Fruit fly (Drosophila melanogaster): ENCODE measurements around the gene trx.
A peak's percentile ranks its signal among the peaks of the same experiment; 100 is the strongest.

trx gene

DNA sequence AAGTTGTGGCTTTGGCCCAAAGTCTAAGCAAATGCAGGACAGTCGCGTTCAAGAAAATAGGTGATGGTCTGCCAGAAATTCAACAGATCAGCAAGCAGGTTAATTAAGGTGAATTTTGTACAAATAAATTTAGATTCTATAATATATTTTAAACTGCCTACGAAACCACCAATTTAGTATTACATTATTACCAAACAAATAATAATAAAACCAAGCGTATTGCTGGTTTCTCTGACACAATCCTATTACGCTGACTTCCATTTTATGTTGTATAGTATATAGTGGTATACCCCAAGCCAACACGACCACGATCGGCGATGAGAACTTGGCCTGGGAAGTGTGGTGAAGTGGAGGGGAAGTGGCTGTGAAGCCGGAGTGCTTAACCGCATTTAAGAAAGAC is 4.7 kb upstream of the trx start (continued):
- TF ChIP-seq CG16779 (tag; optimal IDR thresholded peaks at IDR 0.05) (peak; percentile 77), CG6854 (GFP tag; optimal IDR thresholded peaks at IDR 0.05) (peak; percentile 85), Blimp-1 (GFP tag; optimal IDR thresholded peaks at IDR 0.05) (peak; percentile 66), vri (GFP tag; optimal IDR thresholded peaks at IDR 0.05) (peak; percentile 80), CG31627 (GFP tag; optimal IDR thresholded peaks at IDR 0.05) (peak; percentile 69), CG8632 (GFP tag; optimal IDR thresholded peaks at IDR 0.05) (peak; percentile 75), Met (GFP tag; optimal IDR thresholded peaks at IDR 0.05) (peak; percentile 88), Sox102F (GFP tag; optimal IDR thresholded peaks at IDR 0.05) (peak; percentile 84), Ets21C (GFP tag; optimal IDR thresholded peaks at IDR 0.05) (peak; percentile 60), CG6276 (GFP tag; optimal IDR thresholded peaks at IDR 0.05) (peak; percentile 89), lz (GFP tag; optimal IDR thresholded peaks at IDR 0.05) (peak; percentile 77), CG8119 (GFP tag; IDR thresholded peaks at IDR 0.05) (peak; percentile 92), CG10669 (GFP tag; optimal IDR thresholded peaks at IDR 0.05) (peak; percentile 83), CG10631 (GFP tag; optimal IDR thresholded peaks at IDR 0.05) (peak; percentile 78), eg (GFP tag; IDR thresholded peaks at IDR 0.05) (peak; percentile 87), cyc (GFP tag; optimal IDR thresholded peaks at IDR 0.05) (peak; percentile 68), achi (GFP tag; optimal IDR thresholded peaks at IDR 0.05) (peak; percentile 79), esn (GFP tag; optimal IDR thresholded peaks at IDR 0.05) (peak; percentile 89), Hr38 (GFP tag; optimal IDR thresholded peaks at IDR 0.05) (no peak), Smox (GFP tag; optimal IDR thresholded peaks at IDR 0.05) (peak; percentile 83), CG6163 (GFP tag; IDR thresholded peaks at IDR 0.05) (peak; percentile 79; the same call in 2 of the 3 replicates), svp (GFP tag) (peak; percentile 95), CG11902 (GFP tag; optimal IDR thresholded peaks at IDR 0.05) (peak; percentile 49), Lpt (GFP tag; optimal IDR thresholded peaks at IDR 0.05) (peak; percentile 72), Sox14 (GFP tag; optimal IDR thresholded peaks at IDR 0.05) (peak; percentile 78), net (GFP tag; optimal IDR thresholded peaks at IDR 0.05) (peak; percentile 82)

DNA sequence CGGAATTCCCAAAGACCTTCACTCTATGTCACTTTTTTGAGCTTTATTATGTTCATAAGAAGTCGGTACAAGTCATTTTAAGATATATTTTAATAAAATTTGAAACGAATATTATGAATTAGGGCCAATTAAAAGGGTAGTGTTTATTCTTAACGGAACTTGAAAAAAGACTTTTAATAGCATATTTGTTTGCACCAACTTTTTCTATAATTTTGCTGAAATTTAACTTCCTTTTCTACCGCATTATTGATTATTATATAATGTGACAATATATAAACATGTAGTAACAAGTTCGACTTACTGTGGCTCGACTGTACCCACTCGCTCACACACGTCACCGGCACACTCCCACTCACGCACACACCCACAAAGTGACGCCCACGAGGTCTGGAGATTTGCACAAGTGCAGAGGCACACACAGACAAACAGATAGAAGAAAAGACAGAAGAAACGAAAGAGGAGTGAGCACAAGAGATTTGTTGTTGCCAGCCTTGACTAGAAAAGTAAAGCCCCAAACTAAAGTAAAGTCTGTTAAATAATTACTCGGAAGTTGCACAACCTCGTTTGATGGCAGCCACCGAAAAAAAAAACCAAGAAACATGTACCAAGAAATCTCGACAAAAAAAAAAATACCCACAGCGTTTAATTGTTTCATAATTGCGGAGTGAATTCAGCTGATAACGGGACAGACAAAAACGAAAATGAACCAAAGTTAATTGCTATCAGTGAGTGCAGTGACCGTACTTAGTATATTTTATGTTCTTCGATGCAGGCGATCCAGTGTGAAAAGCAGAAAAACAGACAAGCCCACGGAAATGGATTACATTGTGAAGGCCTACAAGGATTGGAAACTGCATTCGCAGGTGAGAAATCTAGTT is 3.5 kb upstream of the trx start:
- TF ChIP-seq CG6854 (GFP tag; optimal IDR thresholded peaks at IDR 0.05) (no peak), CG11902 (GFP tag; optimal IDR thresholded peaks at IDR 0.05) (peak; percentile 31), pdm3 (GFP tag; optimal IDR thresholded peaks at IDR 0.05) (peak; percentile 64), svp (GFP tag) (peak; percentile 79), CG8632 (GFP tag; optimal IDR thresholded peaks at IDR 0.05) (peak; percentile 44), Sox102F (GFP tag; optimal IDR thresholded peaks at IDR 0.05) (peak; percentile 38), CG1621 (tag; optimal IDR thresholded peaks at IDR 0.05) (no peak), CG11294 (GFP tag; IDR thresholded peaks at IDR 0.05) (no peak), CG8319 (GFP tag; optimal IDR thresholded peaks at IDR 0.05) (no peak), CG31627 (GFP tag; optimal IDR thresholded peaks at IDR 0.05) (peak; percentile 40), Sox15 (GFP tag; optimal IDR thresholded peaks at IDR 0.05) (peak; percentile 17), CG16779 (tag; optimal IDR thresholded peaks at IDR 0.05) (no peak), Lpt (GFP tag; optimal IDR thresholded peaks at IDR 0.05) (peak; percentile 28), CG8119 (GFP tag; IDR thresholded peaks at IDR 0.05) (peak; percentile 68), Hr39 (GFP tag; optimal IDR thresholded peaks at IDR 0.05) (peak; percentile 41), CG9139 (GFP tag; optimal IDR thresholded peaks at IDR 0.05) (no peak), lz (GFP tag; optimal IDR thresholded peaks at IDR 0.05) (peak; percentile 54), CG15336 (GFP tag; IDR thresholded peaks at IDR 0.05) (peak; percentile 53), CG34406 (GFP tag; optimal IDR thresholded peaks at IDR 0.05) (peak; percentile 43), Ets21C (GFP tag; optimal IDR thresholded peaks at IDR 0.05) (peak; percentile 31), CG6163 (GFP tag; IDR thresholded peaks at IDR 0.05) (peak; percentile 55), Blimp-1 (GFP tag; optimal IDR thresholded peaks at IDR 0.05) (peak; percentile 0), Eip75B (GFP tag; optimal IDR thresholded peaks at IDR 0.05) (peak; percentile 28), esn (GFP tag; optimal IDR thresholded peaks at IDR 0.05) (peak; percentile 65), CG11762 (GFP tag; optimal IDR thresholded peaks at IDR 0.05; ENCODE audit: insufficient read depth) (no peak), Gug (GFP tag; IDR thresholded peaks at IDR 0.05) (peak; percentile 33; the same call in 1 of the 2 replicates), salr (GFP tag; optimal IDR thresholded peaks at IDR 0.05) (peak in 1 of 2 experiments; percentile 16), CG7368 (GFP tag; optimal IDR thresholded peaks at IDR 0.05) (no peak), spab (GFP tag; optimal IDR thresholded peaks at IDR 0.05) (peak; percentile 29), CG32006 (GFP tag; optimal IDR thresholded peaks at IDR 0.05) (peak; percentile 81), CG3032 (tag; optimal IDR thresholded peaks at IDR 0.05) (peak; percentile 41), dac (GFP tag; optimal IDR thresholded peaks at IDR 0.05) (peak; percentile 16), Smox (GFP tag; optimal IDR thresholded peaks at IDR 0.05) (peak; percentile 58), CG6276 (GFP tag; optimal IDR thresholded peaks at IDR 0.05) (peak; percentile 66), CG3919 (GFP tag; optimal IDR thresholded peaks at IDR 0.05) (peak; percentile 48), Eip93F (GFP tag; optimal IDR thresholded peaks at IDR 0.05) (peak; percentile 64), Hr38 (GFP tag; optimal IDR thresholded peaks at IDR 0.05) (no peak), achi (GFP tag; optimal IDR thresholded peaks at IDR 0.05) (peak; percentile 45)
